Fruit fly (Drosophila melanogaster) whole organism, embryonic: ENCODE measurements around the gene VhaM9.7-d.

ENCODE experiments used
- Atf3 ChIP-seq: fragments of 200-800 bp; sonication (Bioruptor generic); optimal IDR thresholded peaks from 3 replicates; lab custom pipeline; 2016; ENCODE audit warnings: missing biosample characterization, missing genetic modification characterization
- Blimp-1 ChIP-seq: fragments of 200-800 bp; sonication (Bioruptor generic); optimal IDR thresholded peaks from 3 replicates; lab custom pipeline; 2018; ENCODE audit warnings: missing biosample characterization, missing genetic modification characterization, mild to moderate bottlenecking, moderate library complexity, missing genetic modification reagents
- C15 ChIP-seq: fragments of 200-800 bp; sonication (Bioruptor generic); IDR thresholded peaks from 3 replicates; pipeline ENCODE4 v1.3.6; 2022; ENCODE audit warnings: missing biosample characterization, missing genetic modification characterization
- CG12942 ChIP-seq: fragments of 200-800 bp; sonication (Bioruptor generic); optimal IDR thresholded peaks from 3 replicates; lab custom pipeline; 2016; ENCODE audit warnings: missing biosample characterization, missing genetic modification characterization
- CG17186 ChIP-seq: fragments of 200-800 bp; sonication (Bioruptor generic); optimal IDR thresholded peaks from 3 replicates; lab custom pipeline; 2017; ENCODE audit warnings: missing biosample characterization, missing genetic modification reagents, missing genetic modification characterization
- CG2199 ChIP-seq: fragments of 200-800 bp; sonication (Bioruptor generic); IDR thresholded peaks from 3 replicates; pipeline ENCODE4 v1.3.6; 2022; ENCODE audit warnings: missing biosample characterization, missing genetic modification characterization
- CG2202 ChIP-seq: fragments of 200-800 bp; sonication (Bioruptor generic); optimal IDR thresholded peaks from 2 replicates; lab custom pipeline; 2018; ENCODE audit warnings: missing biosample characterization, mild to moderate bottlenecking, missing genetic modification characterization
- CG2875 ChIP-seq: fragments of 200-800 bp; sonication (Bioruptor generic); optimal IDR thresholded peaks from 2 replicates; lab custom pipeline; 2017; ENCODE audit warnings: missing biosample characterization, mild to moderate bottlenecking, missing genetic modification characterization, missing genetic modification reagents
- CG34224 ChIP-seq: fragments of 200-800 bp; sonication (Bioruptor generic); IDR thresholded peaks from 3 replicates; pipeline ENCODE4 v1.3.6; 2022; ENCODE audit warnings: missing biosample characterization, missing genetic modification characterization; ENCODE audit not compliant: partially characterized antibody
- CG3995 ChIP-seq: fragments of 200-800 bp; sonication (Bioruptor generic); optimal IDR thresholded peaks from 3 replicates; lab custom pipeline; 2016; ENCODE audit warnings: missing biosample characterization, missing genetic modification characterization
- CG6254 ChIP-seq: fragments of 200-800 bp; sonication (Bioruptor generic); optimal IDR thresholded peaks from 3 replicates; lab custom pipeline; 2017; ENCODE audit warnings: mild to moderate bottlenecking, missing biosample characterization, missing genetic modification reagents, missing genetic modification characterization
- CG6689 ChIP-seq: fragments of 200-800 bp; sonication (Bioruptor generic); IDR thresholded peaks from 2 replicates; pipeline ENCODE4 v1.3.6; 2022; ENCODE audit warnings: missing biosample characterization, missing genetic modification characterization
- CG9609 ChIP-seq: fragments of 200-800 bp; sonication (Bioruptor generic); optimal IDR thresholded peaks from 3 replicates; lab custom pipeline; 2016; ENCODE audit warnings: missing biosample characterization, missing genetic modification characterization
- Dek ChIP-seq: fragments of 200-800 bp; sonication (Bioruptor generic); optimal IDR thresholded peaks from 3 replicates; lab custom pipeline; 2019; ENCODE audit warnings: missing biosample characterization, mild to moderate bottlenecking, missing genetic modification characterization, moderate library complexity
- Dll ChIP-seq: fragments of 200-800 bp; sonication (Bioruptor generic); IDR thresholded peaks from 4 replicates; pipeline ENCODE4 v1.3.6; 2022; ENCODE audit warnings: missing biosample characterization, missing genetic modification characterization; ENCODE audit not compliant: partially characterized antibody
- E2f2 ChIP-seq: fragments of 200-800 bp; sonication (Bioruptor generic); IDR thresholded peaks from 2 replicates; pipeline ENCODE4 v1.3.6; 2022; ENCODE audit warnings: missing biosample characterization, missing genetic modification characterization
- Ets65A ChIP-seq: fragments of 200-800 bp; sonication (Bioruptor generic); peaks from one replicate; lab custom pipeline; 2016; ENCODE audit warnings: missing biosample characterization, missing genetic modification characterization
- Ets97D ChIP-seq: fragments of 200-800 bp; sonication (Bioruptor generic); optimal IDR thresholded peaks from 3 replicates; lab custom pipeline; 2016; ENCODE audit warnings: missing biosample characterization, missing genetic modification characterization
- Lhr ChIP-seq: fragments of 200-800 bp; sonication (Bioruptor generic); optimal IDR thresholded peaks from 3 replicates; lab custom pipeline; 2017; ENCODE audit warnings: mild to moderate bottlenecking, missing biosample characterization, missing genetic modification reagents, missing genetic modification characterization
- Mes4 ChIP-seq: fragments of 200-800 bp; sonication (Bioruptor generic); optimal IDR thresholded peaks from 2 replicates; lab custom pipeline; 2016; ENCODE audit warnings: missing biosample characterization, missing genetic modification characterization
- Mrtf ChIP-seq: fragments of 200-800 bp; sonication (Bioruptor generic); IDR thresholded peaks from 3 replicates; pipeline ENCODE4 v1.3.6; 2022; ENCODE audit warnings: missing biosample characterization, missing genetic modification characterization
- Oli ChIP-seq: fragments of 200-800 bp; sonication (Bioruptor generic); optimal IDR thresholded peaks from 2 replicates; lab custom pipeline; 2018; ENCODE audit warnings: missing biosample characterization, mild to moderate bottlenecking, missing genetic modification characterization, moderate library complexity
- Xrp1 ChIP-seq: fragments of 200-800 bp; sonication (Bioruptor generic); IDR thresholded peaks from 2 replicates; pipeline ENCODE4 v1.3.6; 2022; ENCODE audit warnings: missing biosample characterization, missing genetic modification characterization
- da ChIP-seq: fragments of 200-800 bp; sonication (Bioruptor generic); optimal IDR thresholded peaks from 2 replicates; lab custom pipeline; 2016; ENCODE audit warnings: missing biosample characterization, missing genetic modification characterization
- danr ChIP-seq: fragments of 200-800 bp; sonication (Bioruptor generic); IDR thresholded peaks from 2 replicates; pipeline ENCODE4 v1.3.6; 2022; ENCODE audit warnings: missing biosample characterization, missing genetic modification characterization
- dimm ChIP-seq: fragments of 200-800 bp; sonication (Bioruptor generic); IDR thresholded peaks from 2 replicates; pipeline ENCODE4 v1.3.6; 2022; ENCODE audit warnings: missing biosample characterization, missing genetic modification characterization
- ewg ChIP-seq: fragments of 200-800 bp; sonication (Bioruptor generic); optimal IDR thresholded peaks from 3 replicates; lab custom pipeline; 2017; ENCODE audit warnings: mild to moderate bottlenecking, missing biosample characterization, missing genetic modification reagents, missing genetic modification characterization
- kni ChIP-seq: fragments of 200-800 bp; sonication (Bioruptor generic); optimal IDR thresholded peaks from 3 replicates; lab custom pipeline; 2017; ENCODE audit warnings: mild to moderate bottlenecking, missing biosample characterization, missing genetic modification reagents, missing genetic modification characterization
- lab ChIP-seq: fragments of 200-800 bp; sonication (Bioruptor generic); optimal IDR thresholded peaks from 3 replicates; lab custom pipeline; 2017; ENCODE audit warnings: missing biosample characterization, missing genetic modification characterization, mild to moderate bottlenecking, moderate library complexity, missing genetic modification reagents
- oc ChIP-seq: fragments of 200-800 bp; sonication (Bioruptor generic); optimal IDR thresholded peaks from 2 replicates; lab custom pipeline; 2018; ENCODE audit warnings: missing biosample characterization, mild to moderate bottlenecking, missing genetic modification characterization, moderate library complexity
- onecut ChIP-seq: fragments of 200-800 bp; sonication (Bioruptor generic); IDR thresholded peaks from 2 replicates; pipeline ENCODE4 v1.3.6; 2022; ENCODE audit warnings: missing biosample characterization, missing genetic modification characterization
- pfk ChIP-seq: fragments of 200-800 bp; sonication (Bioruptor generic); optimal IDR thresholded peaks from 2 replicates; lab custom pipeline; 2018; ENCODE audit warnings: missing biosample characterization, mild to moderate bottlenecking, missing genetic modification characterization, moderate library complexity
- pho ChIP-seq: fragments of 200-800 bp; sonication (Bioruptor generic); optimal IDR thresholded peaks from 2 replicates; lab custom pipeline; 2016; ENCODE audit warnings: missing biosample characterization, missing genetic modification characterization
- psq ChIP-seq: fragments of 200-800 bp; sonication (Bioruptor generic); optimal IDR thresholded peaks from 2 replicates; lab custom pipeline; 2017; ENCODE audit warnings: missing biosample characterization, missing genetic modification characterization
- pum ChIP-seq: fragments of 200-800 bp; sonication (Bioruptor generic); optimal IDR thresholded peaks from 2 replicates; lab custom pipeline; 2016; ENCODE audit warnings: missing biosample characterization, missing genetic modification characterization
- sc ChIP-seq, 3 experiments: fragments of >200 bp in 2 of 3; fragments of 200-800 bp in 1 of 3; sonication (Bioruptor generic) in 1 of 3; optimal IDR thresholded peaks; 2 replicates in 2 of 3; 3 replicates in 1 of 3; lab custom pipeline; 2017; ENCODE audit warnings: mild to moderate bottlenecking in 1 of 3, missing biosample characterization in 1 of 3, missing genetic modification characterization in 1 of 3, missing genetic modification reagents in 1 of 3
- schlank ChIP-seq: fragments of 200-800 bp; sonication (Bioruptor generic); optimal IDR thresholded peaks from 2 replicates; lab custom pipeline; 2018; ENCODE audit warnings: missing biosample characterization, mild to moderate bottlenecking, missing genetic modification characterization
- sens ChIP-seq: fragments of 200-800 bp; sonication (Bioruptor generic); peaks from one replicate; lab custom pipeline; 2016; ENCODE audit warnings: missing biosample characterization, missing genetic modification characterization
- slbo ChIP-seq: fragments of 200-800 bp; sonication (Bioruptor generic); IDR thresholded peaks from 2 replicates; pipeline ENCODE4 v1.3.6; 2022; ENCODE audit warnings: missing biosample characterization, missing genetic modification characterization
- tap ChIP-seq: fragments of 200-800 bp; optimal IDR thresholded peaks from 3 replicates; lab custom pipeline; 2019; ENCODE audit warnings: missing biosample characterization, mild to moderate bottlenecking, missing genetic modification characterization, moderate library complexity
- vnd ChIP-seq: fragments of 200-800 bp; sonication (Bioruptor generic); IDR thresholded peaks from 3 replicates; pipeline ENCODE4 v1.3.6; 2022; ENCODE audit warnings: missing biosample characterization, missing genetic modification characterization; ENCODE audit not compliant: partially characterized antibody
- vvl ChIP-seq: fragments of 200-800 bp; sonication (Bioruptor generic); IDR thresholded peaks from 2 replicates; pipeline ENCODE4 v1.3.6; 2022; ENCODE audit warnings: missing biosample characterization, missing genetic modification characterization
- zen ChIP-seq: fragments of 200-800 bp; sonication (Bioruptor generic); optimal IDR thresholded peaks from 3 replicates; lab custom pipeline; 2018; ENCODE audit warnings: missing biosample characterization, mild to moderate bottlenecking, missing genetic modification characterization, moderate library complexity

VhaM9.7-d gene

DNA sequence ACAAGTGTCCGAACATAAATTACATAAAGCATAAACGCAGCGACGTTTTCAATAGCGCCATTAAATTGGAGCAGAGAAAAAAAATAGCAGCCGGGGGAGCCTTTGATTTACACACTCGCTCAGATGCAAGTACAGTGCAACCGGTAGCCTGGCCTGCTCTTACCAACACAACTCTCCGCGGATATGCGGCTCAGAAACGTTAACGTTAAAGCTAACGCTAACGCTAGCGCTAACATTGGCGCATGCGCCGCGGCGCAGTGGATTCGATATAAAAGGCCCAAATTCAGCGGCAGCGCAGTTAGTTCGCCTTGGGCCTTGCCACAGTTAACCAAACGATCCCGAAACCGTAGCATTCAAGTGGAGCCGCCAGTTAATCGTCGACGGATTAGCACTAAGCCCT lies 39.3 kb downstream of the VhaM9.7-d start, which contains the start of gene Pxd:
TSS of gene Pxd (plus strand) at position 301 of the 400 bp plus-strand sequence.
- TF ChIP-seq ewg (GFP tag; lab: Kevin White, UChicago) (peak; percentile 8), Dek (tag; lab: Kevin White, UChicago) (no peak)

dm6 chr3R:17016193-17016592 lies 41.2 kb downstream of the VhaM9.7-d start:
- peak; percentile 71 for TF ChIP-seq oc
- no peak for TF ChIP-seq Atf3
- TF ChIP-seq Blimp-1 (GFP tag; lab: Kevin White, UChicago), result peak; percentile 64
- peak; percentile 37 for TF ChIP-seq onecut

DNA sequence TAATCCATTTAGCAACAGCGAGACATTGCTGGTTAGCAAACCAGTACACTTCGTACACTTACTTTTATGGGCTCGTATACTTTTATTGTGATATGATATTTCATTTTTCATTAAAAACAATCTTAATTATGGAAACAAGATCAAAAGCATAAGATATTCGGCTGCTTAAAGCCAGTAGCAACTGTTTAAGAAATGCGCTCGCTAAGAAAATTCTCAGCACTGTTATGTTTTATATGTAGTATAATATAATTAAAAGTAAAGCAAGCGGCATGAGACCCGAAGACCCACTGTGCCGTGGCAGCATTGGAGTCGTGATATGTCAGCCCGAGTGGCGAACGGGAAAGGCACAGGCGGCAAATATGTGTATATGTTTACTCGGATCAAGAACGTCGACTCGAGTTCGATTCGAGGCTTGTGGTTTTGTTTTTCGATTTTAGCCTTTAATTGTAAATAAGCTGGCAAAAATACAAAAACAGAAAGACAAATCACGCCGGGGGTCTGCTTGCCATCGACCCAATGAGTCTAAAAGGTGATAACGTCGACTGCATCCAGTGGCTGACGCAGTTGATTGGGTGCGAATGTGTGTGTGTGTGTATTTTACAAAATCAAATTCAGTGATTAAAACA lies 44.0 kb downstream of the VhaM9.7-d start:
- TF ChIP-seq Ets65A (GFP tag; lab: Kevin White, UChicago) (peak; percentile 55), Xrp1 (GFP tag; lab: Robert Waterston, UW) (no peak)

DNA sequence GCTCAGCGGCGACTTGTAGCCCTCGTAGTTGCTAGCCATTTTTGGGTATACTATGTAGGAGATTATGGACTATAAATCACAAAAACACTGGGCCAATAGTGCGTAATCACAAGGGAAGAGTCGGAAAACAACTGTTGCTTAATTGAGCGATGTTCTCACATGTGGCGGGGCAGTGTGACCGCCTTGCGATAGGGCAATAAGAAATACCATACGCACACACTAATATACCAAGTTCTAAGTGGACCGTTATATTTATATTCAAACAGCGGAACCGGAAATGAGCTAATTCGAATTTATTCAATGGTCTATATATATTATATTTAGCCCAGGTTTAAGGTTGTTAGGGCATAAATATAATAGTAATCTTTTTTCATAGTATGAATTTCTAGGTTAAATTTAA lies 46.0 kb downstream of the VhaM9.7-d start, which contains the start of gene Adsl:
TSS of gene Adsl (minus strand) at position 165 of the 400 bp plus-strand sequence.
- TF ChIP-seq Mrtf (no peak), E2f2 (GFP tag; lab: Robert Waterston, UW) (peak; percentile 68), onecut (peak; percentile 61), CG2202 (tag; lab: Kevin White, UChicago) (peak; percentile 74), zen (tag; lab: Kevin White, UChicago) (peak; percentile 67), tap (peak; percentile 48), CG12942 (GFP tag; lab: Kevin White, UChicago) (no peak), C15 (GFP tag; lab: Robert Waterston, UW) (no peak), vnd (GFP tag; lab: Robert Waterston, UW) (no peak), Dll (0 out of 4 replicates have a peak, but pooled peaks have one; percentile 49), Blimp-1 (GFP tag; lab: Kevin White, UChicago) (no peak), kni (peak; percentile 50), lab (GFP tag; lab: Kevin White, UChicago) (peak; percentile 82), Lhr (peak; percentile 65), Mes4 (GFP tag; lab: Kevin White, UChicago) (peak; percentile 45), CG6689 (GFP tag; lab: Robert Waterston, UW) (peak; percentile 31; the same call in 1 of the 2 replicates), slbo (GFP tag; lab: Robert Waterston, UW) (0 out of 2 replicates have a peak, but pooled peaks have one; percentile 11), da (GFP tag; lab: Kevin White, UChicago) (peak; percentile 12), CG34224 (peak; percentile 43; the same call in 2 of the 3 replicates), CG17186 (peak; percentile 60), psq (GFP tag; lab: Kevin White, UChicago) (no peak), CG2875 (GFP tag; lab: Kevin White, UChicago) (peak; percentile 83), pho (GFP tag; lab: Kevin White, UChicago) (no peak), sens (GFP tag; lab: Kevin White, UChicago) (peak; percentile 89), pfk (GFP tag; lab: Kevin White, UChicago) (peak; percentile 35), CG3995 (GFP tag; lab: Kevin White, UChicago) (peak; percentile 40), Ets97D (GFP tag; lab: Kevin White, UChicago) (peak; percentile 99), CG6254 (GFP tag; lab: Kevin White, UChicago) (peak; percentile 79), vvl (GFP tag; lab: Robert Waterston, UW) (peak; percentile 84), schlank (tag; lab: Kevin White, UChicago) (peak; percentile 49), dimm (GFP tag; lab: Robert Waterston, UW) (no peak), sc (optimal IDR thresholded peaks at IDR 0.05; lab: Kevin White, UChicago) (no peak), sc (GFP tag; optimal IDR thresholded peaks at IDR 0.05; lab: Kevin White, UChicago) (peak; percentile 67), danr (GFP tag; lab: Robert Waterston, UW) (no peak), Oli (tag; lab: Kevin White, UChicago) (peak; percentile 51), pum (GFP tag; lab: Kevin White, UChicago) (no peak), CG9609 (peak; percentile 5), CG2199 (no peak)
